Fruit fly (Drosophila melanogaster): ENCODE measurements around the gene Spindly.

Spindly gene

dm6 chr2L:3506806-3507205 lies 23.3 kb downstream of the Spindly start:
- no peak for TF ChIP-seq Hr78 (GFP tag; optimal IDR thresholded peaks at IDR 0.05)
- no peak for TF ChIP-seq lola (GFP tag; optimal IDR thresholded peaks at IDR 0.05)
- TF ChIP-seq br (GFP tag; optimal IDR thresholded peaks at IDR 0.05), result no peak
- no peak for TF ChIP-seq Myc (optimal IDR thresholded peaks at IDR 0.05)
- no peak for TF ChIP-seq foxo (GFP tag; optimal IDR thresholded peaks at IDR 0.05)
- no peak for TF ChIP-seq N (GFP tag; optimal IDR thresholded peaks at IDR 0.05)
- TF ChIP-seq Hnf4 (GFP tag; optimal IDR thresholded peaks at IDR 0.05), result no peak

DNA sequence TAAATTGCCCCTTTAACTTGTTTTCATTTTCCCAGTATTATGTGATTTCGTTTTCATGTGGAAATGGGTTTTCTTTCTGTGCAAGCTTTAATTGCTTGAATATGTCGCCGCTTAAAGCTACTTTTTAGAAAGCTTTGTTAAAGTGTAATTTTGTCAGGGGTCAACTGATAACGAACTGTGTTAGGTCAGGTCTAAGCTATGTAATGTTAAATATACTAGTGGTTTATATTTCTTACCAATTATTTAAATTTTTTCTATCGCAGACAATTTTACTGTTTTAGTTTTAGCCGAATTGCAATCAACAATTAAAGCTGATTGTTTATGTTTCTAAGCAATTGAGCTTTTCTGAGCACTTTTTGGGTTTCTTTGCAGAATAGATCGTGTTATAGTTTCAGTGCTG lies 23.8 kb downstream of the Spindly start:
- TF ChIP-seq Hr78 (GFP tag; optimal IDR thresholded peaks at IDR 0.05), result no peak
- no peak for TF ChIP-seq pan (optimal IDR thresholded peaks at IDR 0.05)
- no peak for TF ChIP-seq CG9705 (GFP tag; optimal IDR thresholded peaks at IDR 0.05)
- no peak for TF ChIP-seq woc (GFP tag; optimal IDR thresholded peaks at IDR 0.05)
- no peak for TF ChIP-seq Vsx2 (GFP tag; optimal IDR thresholded peaks at IDR 0.05; ENCODE audit: partially characterized antibody)
- TF ChIP-seq Mio (GFP tag; optimal IDR thresholded peaks at IDR 0.05), result no peak
- TF ChIP-seq jim (GFP tag; optimal IDR thresholded peaks at IDR 0.05), result no peak
- TF ChIP-seq CG32264 (GFP tag; optimal IDR thresholded peaks at IDR 0.05), result no peak
- TF ChIP-seq br (GFP tag; optimal IDR thresholded peaks at IDR 0.05), result no peak
- no peak for TF ChIP-seq fru (GFP tag; optimal IDR thresholded peaks at IDR 0.05)
- TF ChIP-seq sage (GFP tag; optimal IDR thresholded peaks at IDR 0.05), result no peak
- no peak for TF ChIP-seq dl (GFP tag; optimal IDR thresholded peaks at IDR 0.05; ENCODE audit: insufficient read depth in 1 of 2, partially characterized antibody in 2 of 2)
- TF ChIP-seq dsf (GFP tag; optimal IDR thresholded peaks at IDR 0.05; ENCODE audit: borderline replicate concordance), result no peak
- TF ChIP-seq h (GFP tag; optimal IDR thresholded peaks at IDR 0.05), result no peak
- TF ChIP-seq Dfd (GFP tag; optimal IDR thresholded peaks at IDR 0.05), result no peak
- TF ChIP-seq HLH106 (tag; optimal IDR thresholded peaks at IDR 0.05), result no peak
- TF ChIP-seq N (GFP tag; optimal IDR thresholded peaks at IDR 0.05), result no peak
- no peak for TF ChIP-seq Abd-B (GFP tag; optimal IDR thresholded peaks at IDR 0.05)
- no peak for TF ChIP-seq CrebA (GFP tag; optimal IDR thresholded peaks at IDR 0.05; ENCODE audit: borderline replicate concordance)
- no peak for TF ChIP-seq rgr (GFP tag; optimal IDR thresholded peaks at IDR 0.05)

dm6 chr2L:3504851-3505250 lies 25.3 kb downstream of the Spindly start:
- no peak for TF ChIP-seq sage (GFP tag; optimal IDR thresholded peaks at IDR 0.05)
- TF ChIP-seq jim (GFP tag; optimal IDR thresholded peaks at IDR 0.05), result no peak
- TF ChIP-seq Dif (GFP tag; optimal IDR thresholded peaks at IDR 0.05; ENCODE audit: partially characterized antibody), result no peak
- no peak for TF ChIP-seq dmrt93B (GFP tag; optimal IDR thresholded peaks at IDR 0.05)
- no peak for TF ChIP-seq Sp1 (GFP tag; optimal IDR thresholded peaks at IDR 0.05)
- no peak for TF ChIP-seq foxo (GFP tag; optimal IDR thresholded peaks at IDR 0.05)

dm6 chr2L:3495465-3495864 lies 34.7 kb downstream of the Spindly start:
- no peak for TF ChIP-seq br (GFP tag; optimal IDR thresholded peaks at IDR 0.05)

dm6 chr2L:3493475-3493874 lies 36.6 kb downstream of the Spindly start:
- no peak for TF ChIP-seq N (GFP tag; optimal IDR thresholded peaks at IDR 0.05)
- TF ChIP-seq woc (GFP tag; optimal IDR thresholded peaks at IDR 0.05), result no peak
- TF ChIP-seq pan (optimal IDR thresholded peaks at IDR 0.05), result no peak
- no peak for TF ChIP-seq dmrt93B (GFP tag; optimal IDR thresholded peaks at IDR 0.05)
- TF ChIP-seq foxo (GFP tag; optimal IDR thresholded peaks at IDR 0.05), result no peak
- no peak for TF ChIP-seq lola (GFP tag; optimal IDR thresholded peaks at IDR 0.05)
- no peak for TF ChIP-seq Mio (GFP tag; optimal IDR thresholded peaks at IDR 0.05)
- no peak for TF ChIP-seq Rel (GFP tag; optimal IDR thresholded peaks at IDR 0.05)
- no peak for TF ChIP-seq Rel (tag; optimal IDR thresholded peaks at IDR 0.05)
- no peak for TF ChIP-seq Vsx2 (GFP tag; optimal IDR thresholded peaks at IDR 0.05; ENCODE audit: partially characterized antibody)
- no peak for TF ChIP-seq rgr (GFP tag; optimal IDR thresholded peaks at IDR 0.05)
- no peak for TF ChIP-seq GATAd (GFP tag; optimal IDR thresholded peaks at IDR 0.05)

dm6 chr2L:3490971-3491370 lies 39.1 kb downstream of the Spindly start, which contains the start of gene CG15414:
CG15414 (minus strand) TSS chr2L:3491071.
- TF ChIP-seq CG32264 (GFP tag; optimal IDR thresholded peaks at IDR 0.05), result no peak
- TF ChIP-seq sage (GFP tag; optimal IDR thresholded peaks at IDR 0.05), result no peak
- TF ChIP-seq dsf (GFP tag; optimal IDR thresholded peaks at IDR 0.05; ENCODE audit: borderline replicate concordance), result no peak
- TF ChIP-seq Abd-B (GFP tag; optimal IDR thresholded peaks at IDR 0.05), result no peak
- no peak for TF ChIP-seq lola (GFP tag; optimal IDR thresholded peaks at IDR 0.05)
- TF ChIP-seq Mio (GFP tag; optimal IDR thresholded peaks at IDR 0.05), result no peak
- TF ChIP-seq woc (GFP tag; optimal IDR thresholded peaks at IDR 0.05), result no peak

Measured in whole organism, wandering third instar larva.